Worm (Caenorhabditis elegans) whole organism, L4 larva: ENCODE results near the gene nhr-272.

Source experiments
- D1046.2 ChIP-seq: fragments of 200-800 bp; sonication (Bioruptor generic); IDR thresholded peaks from 2 replicates; pipeline ENCODE4 v1.3.6; 2022; ENCODE audit warnings: missing genetic modification characterization, missing compliant biosample characterization
- F26F4.8 ChIP-seq: fragments of 200-800 bp; sonication (Bioruptor generic); conservative IDR thresholded peaks from 2 replicates; pipeline ENCODE4 v1.3.6; 2022; ENCODE audit warnings: missing genetic modification characterization, missing compliant biosample characterization
- F37D6.2 ChIP-seq: sonication (generic microtip); optimal IDR thresholded peaks from 2 replicates; lab custom pipeline; 2016; ENCODE audit warnings: mild to moderate bottlenecking, missing genetic modification characterization, missing compliant biosample characterization
- Y105C5A.15 ChIP-seq: fragments of 200-800 bp; sonication (Bioruptor generic); IDR thresholded peaks from 2 replicates; pipeline ENCODE4 v1.3.6; 2022; ENCODE audit warnings: missing genetic modification characterization, missing compliant biosample characterization
- Y5F2A.4 ChIP-seq: fragments of 200-800 bp; sonication (Bioruptor generic); optimal IDR thresholded peaks from 2 replicates; lab custom pipeline; 2018; ENCODE audit warnings: mild to moderate bottlenecking, missing genetic modification characterization, missing compliant biosample characterization
- Y75B8A.6 ChIP-seq: fragments of 200-800 bp; sonication (Bioruptor generic); IDR thresholded peaks from 2 replicates; pipeline ENCODE4 v1.3.6; 2022; ENCODE audit warnings: missing genetic modification reagents, missing genetic modification characterization, missing compliant biosample characterization
- ZK546.5 ChIP-seq, 2 experiments: sonication (generic microtip); optimal IDR thresholded peaks; 2 replicates each; lab custom pipeline; 2017; ENCODE audit warnings: missing biosample characterization in 2 of 2, missing genetic modification characterization in 2 of 2
- aha-1 ChIP-seq: fragments of 150-350 bp; peaks from one replicate; lab custom pipeline; 2014; ENCODE audit warnings: missing biosample characterization, missing genetic modification characterization
- aly-2 ChIP-seq: sonication (generic microtip); optimal IDR thresholded peaks from 2 replicates; lab custom pipeline; 2018; ENCODE audit warnings: missing biosample characterization, missing genetic modification characterization
- arid-1 ChIP-seq: fragments of 200-800 bp; sonication (Bioruptor generic); conservative IDR thresholded peaks from 2 replicates; pipeline ENCODE4 v1.3.6; 2022; ENCODE audit warnings: missing genetic modification reagents, missing genetic modification characterization, missing compliant biosample characterization
- ceh-32 ChIP-seq: sonication (generic microtip); optimal IDR thresholded peaks from 2 replicates; lab custom pipeline; 2016; ENCODE audit warnings: mild to moderate bottlenecking, missing genetic modification characterization, missing compliant biosample characterization; ENCODE audit not compliant: poor library complexity
- ceh-44 ChIP-seq: fragments of 200-800 bp; sonication (Bioruptor generic); IDR thresholded peaks from 2 replicates; pipeline ENCODE4 v1.3.6; 2022; ENCODE audit warnings: missing genetic modification reagents, missing genetic modification characterization, missing compliant biosample characterization
- ceh-62 ChIP-seq: sonication (generic microtip); optimal IDR thresholded peaks from 2 replicates; lab custom pipeline; 2017; ENCODE audit warnings: missing biosample characterization, missing genetic modification characterization
- ces-1 ChIP-seq: fragments of 150-350 bp; sonication (generic microtip); optimal IDR thresholded peaks from 4 replicates; lab custom pipeline; 2014; ENCODE audit warnings: missing biosample characterization, missing genetic modification reagents, missing genetic modification characterization
- cey-2 ChIP-seq: sonication (generic microtip); optimal IDR thresholded peaks from 3 replicates; lab custom pipeline; 2017; ENCODE audit warnings: missing genetic modification characterization, mild to moderate bottlenecking, missing compliant biosample characterization, antibody characterized with exemption, borderline replicate concordance; ENCODE audit not compliant: insufficient read depth
- ctbp-1 ChIP-seq: fragments of 200-800 bp; sonication (Bioruptor generic); IDR thresholded peaks from 2 replicates; pipeline ENCODE4 v1.3.6; 2022; ENCODE audit warnings: missing genetic modification reagents, missing genetic modification characterization, missing compliant biosample characterization
- daf-8 ChIP-seq: fragments of 200-800 bp; sonication (Bioruptor generic); IDR thresholded peaks from 2 replicates; pipeline ENCODE4 v1.3.6; 2022; ENCODE audit warnings: missing genetic modification characterization, missing compliant biosample characterization
- dmd-6 ChIP-seq: fragments of 200-800 bp; sonication (Bioruptor generic); IDR thresholded peaks from 2 replicates; pipeline ENCODE4 v1.3.6; 2022; ENCODE audit warnings: missing genetic modification reagents, missing genetic modification characterization, missing compliant biosample characterization
- dmd-8 ChIP-seq: fragments of 200-800 bp; sonication (Bioruptor generic); IDR thresholded peaks from 2 replicates; pipeline ENCODE4 v1.3.6; 2022; ENCODE audit warnings: missing genetic modification characterization, missing compliant biosample characterization
- dmd-9 ChIP-seq: fragments of 200-800 bp; sonication (Bioruptor generic); IDR thresholded peaks from 2 replicates; pipeline ENCODE4 v1.3.6; 2022; ENCODE audit warnings: missing genetic modification reagents, missing genetic modification characterization, missing compliant biosample characterization
- fos-1 ChIP-seq: fragments of 150-350 bp; optimal IDR thresholded peaks from 2 replicates; lab custom pipeline; 2014; ENCODE audit warnings: missing biosample characterization, missing genetic modification characterization
- hif-1 ChIP-seq, 2 experiments: sonication (generic microtip); optimal IDR thresholded peaks; 2 replicates each; lab custom pipeline; 2016 to 2017; ENCODE audit warnings: missing compliant biosample characterization in 2 of 2, missing genetic modification characterization in 2 of 2, missing genetic modification reagents in 2 of 2, missing genotype in 2 of 2, mild to moderate bottlenecking in 1 of 2
- jun-1 ChIP-seq: fragments of 150-350 bp; optimal IDR thresholded peaks from 2 replicates; lab custom pipeline; 2014; ENCODE audit warnings: missing biosample characterization, missing genetic modification reagents, missing genetic modification characterization
- lim-7 ChIP-seq: fragments of 200-800 bp; sonication (Bioruptor generic); IDR thresholded peaks from 2 replicates; pipeline ENCODE4 v1.3.6; 2022; ENCODE audit warnings: missing genetic modification characterization, missing compliant biosample characterization
- lin-13 ChIP-seq: fragments of 150-350 bp; optimal IDR thresholded peaks from 2 replicates; lab custom pipeline; 2014; ENCODE audit warnings: missing biosample characterization, missing genetic modification reagents, missing genetic modification characterization
- lin-29 ChIP-seq: fragments of 200-800 bp; sonication (Bioruptor generic); IDR thresholded peaks from 2 replicates; pipeline ENCODE4 v1.3.6; 2022; ENCODE audit warnings: missing genetic modification reagents, missing genetic modification characterization, missing compliant biosample characterization
- lir-3 ChIP-seq: sonication (generic microtip); optimal IDR thresholded peaks from 2 replicates; lab custom pipeline; 2016; ENCODE audit warnings: mild to moderate bottlenecking, missing genetic modification characterization, missing compliant biosample characterization
- lsy-2 ChIP-seq, 2 experiments: fragments of 150-350 bp in 1 of 2; sonication (generic microtip) in 1 of 2; optimal IDR thresholded peaks; 2 replicates each; lab custom pipeline; 2014 to 2017; ENCODE audit warnings: missing biosample characterization in 2 of 2, missing genetic modification characterization in 2 of 2
- mdl-1 ChIP-seq, 2 experiments: fragments of 150-350 bp in 1 of 2; sonication (generic microtip) in 1 of 2; optimal IDR thresholded peaks; 2 replicates each; lab custom pipeline; 2014 to 2017; ENCODE audit warnings: missing biosample characterization in 2 of 2, missing genetic modification characterization in 2 of 2
- mep-1 ChIP-seq: fragments of 150-350 bp; sonication (generic microtip); optimal IDR thresholded peaks from 3 replicates; lab custom pipeline; 2014; ENCODE audit warnings: missing biosample characterization, missing genetic modification characterization
- mxl-2 ChIP-seq: fragments of 200-800 bp; sonication (Bioruptor generic); conservative IDR thresholded peaks from 2 replicates; pipeline ENCODE4 v1.3.6; 2022; ENCODE audit warnings: missing genetic modification reagents, missing genetic modification characterization, missing compliant biosample characterization
- nhr-10 ChIP-seq: fragments of 150-350 bp; optimal IDR thresholded peaks from 2 replicates; lab custom pipeline; 2014; ENCODE audit warnings: missing biosample characterization, missing genetic modification characterization
- nhr-102 ChIP-seq: sonication (generic microtip); optimal IDR thresholded peaks from 2 replicates; lab custom pipeline; 2016; ENCODE audit warnings: mild to moderate bottlenecking, missing genetic modification characterization, moderate library complexity, missing compliant biosample characterization
- nhr-11 ChIP-seq: fragments of 150-350 bp; optimal IDR thresholded peaks from 2 replicates; lab custom pipeline; 2014; ENCODE audit warnings: missing biosample characterization, missing genetic modification characterization
- nhr-111 ChIP-seq: fragments of 200-800 bp; sonication (Bioruptor generic); optimal IDR thresholded peaks from 2 replicates; lab custom pipeline; 2018; ENCODE audit warnings: mild to moderate bottlenecking, missing genetic modification characterization, missing compliant biosample characterization
- nhr-237 ChIP-seq: sonication (generic microtip); optimal IDR thresholded peaks from 2 replicates; lab custom pipeline; 2017; ENCODE audit warnings: missing biosample characterization, missing genetic modification characterization
- nhr-25 ChIP-seq: sonication (generic microtip); optimal IDR thresholded peaks from 2 replicates; lab custom pipeline; 2017; ENCODE audit warnings: missing genetic modification characterization, mild to moderate bottlenecking, missing compliant biosample characterization, antibody characterized with exemption, moderate library complexity, borderline replicate concordance; ENCODE audit not compliant: insufficient read depth
- nhr-28 ChIP-seq: fragments of 150-350 bp; optimal IDR thresholded peaks from 2 replicates; lab custom pipeline; 2014; ENCODE audit warnings: missing biosample characterization, missing genetic modification characterization
- nhr-41 ChIP-seq: fragments of 200-800 bp; sonication (Bioruptor generic); IDR thresholded peaks from 2 replicates; pipeline ENCODE4 v1.3.6; 2022; ENCODE audit warnings: missing genetic modification reagents, missing genetic modification characterization, missing compliant biosample characterization
- nhr-48 ChIP-seq: sonication (generic microtip); optimal IDR thresholded peaks from 2 replicates; lab custom pipeline; 2016; ENCODE audit warnings: mild to moderate bottlenecking, missing genetic modification characterization, missing compliant biosample characterization
- nhr-77 ChIP-seq: fragments of 150-350 bp; optimal IDR thresholded peaks from 2 replicates; lab custom pipeline; 2014; ENCODE audit warnings: missing biosample characterization, missing genetic modification characterization
- pqm-1 ChIP-seq: sonication (generic microtip); optimal IDR thresholded peaks from 2 replicates; lab custom pipeline; 2017; ENCODE audit warnings: missing biosample characterization, missing genetic modification characterization
- saeg-2 ChIP-seq: fragments of 200-800 bp; sonication (Bioruptor generic); IDR thresholded peaks from 2 replicates; pipeline ENCODE4 v1.3.6; 2022; ENCODE audit warnings: missing genetic modification reagents, missing genetic modification characterization, missing compliant biosample characterization
- snpc-1.2 ChIP-seq: fragments of 200-800 bp; sonication (Bioruptor generic); IDR thresholded peaks from 2 replicates; pipeline ENCODE4 v1.3.6; 2022; ENCODE audit warnings: missing genetic modification reagents, missing genetic modification characterization, missing compliant biosample characterization
- snpc-4 ChIP-seq: fragments of 150-350 bp; optimal IDR thresholded peaks from 2 replicates; lab custom pipeline; 2014; ENCODE audit warnings: missing biosample characterization, missing genetic modification characterization
- spr-1 ChIP-seq: sonication (generic microtip); optimal IDR thresholded peaks from 2 replicates; lab custom pipeline; 2016; ENCODE audit warnings: mild to moderate bottlenecking, missing genetic modification characterization, missing compliant biosample characterization
- tag-97 ChIP-seq: fragments of 200-800 bp; sonication (Bioruptor generic); IDR thresholded peaks from 2 replicates; pipeline ENCODE4 v1.3.6; 2022; ENCODE audit warnings: missing genetic modification characterization, missing compliant biosample characterization
- tra-1 ChIP-seq: fragments of 200-800 bp; sonication (Bioruptor generic); IDR thresholded peaks from 2 replicates; pipeline ENCODE4 v1.3.6; 2022; ENCODE audit warnings: missing genetic modification reagents, missing genetic modification characterization, missing compliant biosample characterization
- ztf-11 ChIP-seq: fragments of 150-350 bp; optimal IDR thresholded peaks from 2 replicates; lab custom pipeline; 2014; ENCODE audit warnings: missing biosample characterization, missing genetic modification characterization

The nhr-272 gene

DNA sequence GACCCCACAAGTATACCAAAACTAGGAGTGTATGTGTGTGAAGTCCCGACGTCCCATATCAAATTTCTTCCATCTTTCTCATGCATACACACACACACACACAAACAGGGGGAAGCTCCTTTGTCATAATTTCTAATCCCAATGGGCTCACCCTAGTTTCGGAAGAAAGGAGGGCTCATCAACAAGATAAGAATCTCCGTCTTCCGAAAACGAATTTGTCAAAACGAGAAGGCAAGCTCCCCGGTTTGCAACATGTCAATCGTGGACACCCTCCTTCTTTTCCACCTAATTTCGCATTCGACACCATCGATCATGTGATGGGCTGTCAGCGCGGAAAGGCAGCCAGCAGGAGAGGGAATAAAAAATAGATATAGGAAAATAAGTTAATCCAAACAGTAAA lies 14.3 kb downstream of the nhr-272 start (continued):
- TF ChIP-seq nhr-77 (tag; lab: Kevin White, UChicago), result no peak
- no peak for TF ChIP-seq dmd-9 (GFP tag; lab: Robert Waterston, UW)
- no peak for TF ChIP-seq lin-29 (GFP tag; lab: Robert Waterston, UW)
- peak in 1 of 2 experiments; percentile 44 for TF ChIP-seq lsy-2 (tag; optimal IDR thresholded peaks at IDR 0.05; lab: Kevin White, UChicago)
- TF ChIP-seq tag-97 (GFP tag; lab: Robert Waterston, UW), result no peak
- no peak for TF ChIP-seq spr-1 (tag; lab: Kevin White, UChicago)
- TF ChIP-seq mdl-1 (tag; optimal IDR thresholded peaks at IDR 0.05; lab: Kevin White, UChicago), result no peak
- no peak for TF ChIP-seq nhr-237
- no peak for TF ChIP-seq lir-3 (tag; lab: Kevin White, UChicago)
- no peak for TF ChIP-seq ZK546.5 (tag; optimal IDR thresholded peaks at IDR 0.05; lab: Kevin White, UChicago)
- TF ChIP-seq mxl-2, result no peak
- TF ChIP-seq cey-2 (tag; lab: Kevin White, UChicago), result no peak
- no peak for TF ChIP-seq snpc-4 (tag; lab: Kevin White, UChicago)
- no peak for TF ChIP-seq ceh-32 (tag; lab: Kevin White, UChicago)
- no peak for TF ChIP-seq nhr-41
- no peak for TF ChIP-seq snpc-1.2
- no peak for TF ChIP-seq F26F4.8 (GFP tag; lab: Robert Waterston, UW)
- no peak for TF ChIP-seq pqm-1 (tag; lab: Kevin White, UChicago)
- peak; percentile 68 for TF ChIP-seq mep-1
- no peak for TF ChIP-seq ztf-11 (tag; lab: Kevin White, UChicago)
- peak; percentile 22 for TF ChIP-seq nhr-48 (tag; lab: Kevin White, UChicago)
- no peak for TF ChIP-seq Y75B8A.6 (GFP tag; lab: Robert Waterston, UW)
- no peak for TF ChIP-seq nhr-11 (tag; lab: Kevin White, UChicago)
- no peak for TF ChIP-seq fos-1 (tag; lab: Kevin White, UChicago)

DNA sequence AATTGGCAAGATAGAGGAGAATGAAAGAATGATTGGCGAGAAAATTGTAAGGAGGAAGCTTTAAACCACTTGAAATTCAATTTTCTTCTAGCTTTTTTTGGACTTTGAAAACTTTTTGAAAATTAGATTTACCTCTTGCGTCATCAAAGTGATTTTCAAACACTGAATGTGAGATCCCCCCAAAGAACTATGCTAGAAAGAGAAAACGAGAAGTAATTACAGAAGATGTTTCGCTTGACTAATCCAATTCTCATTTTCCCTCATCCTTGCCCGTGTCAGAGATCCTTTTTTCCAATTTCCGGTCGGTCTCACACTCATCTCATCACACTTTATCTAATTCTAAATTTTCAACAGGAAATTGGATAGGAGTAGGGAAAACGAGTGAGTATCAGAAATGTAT lies 14.8 kb downstream of the nhr-272 start:
- TF ChIP-seq spr-1 (tag; lab: Kevin White, UChicago) (no peak), Y75B8A.6 (GFP tag; lab: Robert Waterston, UW) (no peak), ces-1 (GFP tag; lab: Kevin White, UChicago) (peak; percentile 93), nhr-111 (GFP tag; lab: Kevin White, UChicago) (no peak), jun-1 (tag; lab: Kevin White, UChicago) (no peak), ceh-44 (no peak), aly-2 (tag; lab: Kevin White, UChicago) (no peak), dmd-8 (GFP tag; lab: Robert Waterston, UW) (no peak), hif-1 (tag; optimal IDR thresholded peaks at IDR 0.05; lab: Kevin White, UChicago) (no peak), nhr-11 (tag; lab: Kevin White, UChicago) (no peak), aha-1 (no peak), cey-2 (tag; lab: Kevin White, UChicago) (no peak), dmd-6 (GFP tag; lab: Robert Waterston, UW) (no peak), dmd-9 (GFP tag; lab: Robert Waterston, UW) (no peak), ctbp-1 (GFP tag; lab: Robert Waterston, UW) (0 out of 2 replicates have a peak, but pooled peaks have one; percentile 22), daf-8 (no peak), lsy-2 (tag; optimal IDR thresholded peaks at IDR 0.05; lab: Kevin White, UChicago) (peak in 1 of 2 experiments; percentile 10), nhr-102 (tag; lab: Kevin White, UChicago) (no peak), lim-7 (no peak), lin-29 (GFP tag; lab: Robert Waterston, UW) (no peak), nhr-28 (no peak), F37D6.2 (tag; lab: Kevin White, UChicago) (no peak), D1046.2 (GFP tag; lab: Robert Waterston, UW) (no peak), mep-1 (no peak), saeg-2 (GFP tag; lab: Robert Waterston, UW) (no peak), Y5F2A.4 (GFP tag; lab: Kevin White, UChicago) (no peak), nhr-25 (tag; lab: Kevin White, UChicago) (no peak), tra-1 (GFP tag; lab: Robert Waterston, UW) (no peak), arid-1 (GFP tag; lab: Robert Waterston, UW) (no peak), Y105C5A.15 (no peak), lin-13 (GFP tag; lab: Kevin White, UChicago) (no peak), nhr-10 (tag; lab: Kevin White, UChicago) (no peak), ceh-62 (no peak)
